Worm (Caenorhabditis elegans): ENCODE measurements around the gene F22F4.5.
A peak's percentile ranks its signal among the peaks of the same experiment; 100 is the strongest.

The F22F4.5 gene

DNA sequence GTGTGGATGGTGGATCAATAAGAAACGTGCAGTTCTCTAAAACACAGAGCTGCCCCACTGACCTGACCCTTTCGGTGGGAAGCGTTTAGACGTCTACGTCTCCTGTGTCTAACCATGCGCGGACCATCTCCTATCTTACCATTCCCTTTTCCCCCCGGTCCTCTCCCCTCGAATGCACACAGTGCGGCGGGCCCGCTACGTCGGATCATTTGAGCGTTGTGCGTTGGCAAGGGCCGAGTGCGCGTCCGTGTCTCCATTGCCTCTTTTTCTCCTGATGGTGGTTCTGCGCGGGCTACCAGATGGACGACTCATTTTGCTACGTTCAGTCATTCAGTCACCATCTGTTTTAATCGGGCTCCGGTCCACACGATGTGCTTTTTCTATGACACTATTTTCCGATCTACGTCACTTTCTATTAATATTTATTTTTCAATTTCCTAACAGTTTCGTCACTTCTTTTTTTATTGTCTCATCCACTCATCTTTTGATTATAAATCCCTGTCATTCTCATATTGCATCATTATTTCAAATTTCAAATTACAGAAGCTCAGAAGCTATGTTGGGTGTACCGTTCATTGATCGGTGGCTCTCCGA is 3.0 kb upstream of the F22F4.5 start, which contains the start of gene inx-3:
inx-3 (plus strand) TSS at position 544 of the 594 bp plus-strand sequence.
- TF ChIP-seq tab-1 (GFP tag; IDR thresholded peaks at IDR 0.05), result peak; percentile 53; the same call in 1 of the 2 replicates
- TF ChIP-seq ref-1 (GFP tag; conservative IDR thresholded peaks at IDR 0.05), result no peak
- TF ChIP-seq T22C8.4 (GFP tag; IDR thresholded peaks at IDR 0.05), result 0 out of 2 replicates have a peak, but pooled peaks have one; percentile 3
- 0 out of 2 replicates have a peak, but pooled peaks have one; percentile 55 for TF ChIP-seq ztf-23 (GFP tag; IDR thresholded peaks at IDR 0.05)
- 0 out of 2 replicates have a peak, but pooled peaks have one; percentile 4 for TF ChIP-seq flt-1 (GFP tag; IDR thresholded peaks at IDR 0.05)

- TF ChIP-seq ref-1 (GFP tag; conservative IDR thresholded peaks at IDR 0.05) (no peak), ztf-29 (GFP tag; IDR thresholded peaks at IDR 0.05) (no peak), T22C8.4 (GFP tag; IDR thresholded peaks at IDR 0.05) (no peak), ztf-23 (GFP tag; IDR thresholded peaks at IDR 0.05) (no peak), klf-2 (GFP tag; conservative IDR thresholded peaks at IDR 0.05) (no peak), med-1 (GFP tag; optimal IDR thresholded peaks at IDR 0.05; ENCODE audit: insufficient read depth) (no peak), tab-1 (GFP tag; IDR thresholded peaks at IDR 0.05) (no peak), flt-1 (GFP tag; IDR thresholded peaks at IDR 0.05) (no peak), cog-1 (tag; optimal IDR thresholded peaks at IDR 0.05) (no peak)
Observed at ce11 chrX:5994004-5994403, 1.3 kb upstream of the F22F4.5 start.

- no peak for TF ChIP-seq flt-1 (GFP tag; IDR thresholded peaks at IDR 0.05)
- no peak for TF ChIP-seq tab-1 (GFP tag; IDR thresholded peaks at IDR 0.05)
- TF ChIP-seq ztf-23 (GFP tag; IDR thresholded peaks at IDR 0.05), result no peak
- no peak for TF ChIP-seq ztf-29 (GFP tag; IDR thresholded peaks at IDR 0.05)
- no peak for TF ChIP-seq cog-1 (tag; optimal IDR thresholded peaks at IDR 0.05)
- no peak for TF ChIP-seq klf-2 (GFP tag; conservative IDR thresholded peaks at IDR 0.05)
- TF ChIP-seq T22C8.4 (GFP tag; IDR thresholded peaks at IDR 0.05), result no peak
- TF ChIP-seq med-1 (GFP tag; optimal IDR thresholded peaks at IDR 0.05; ENCODE audit: insufficient read depth), result no peak
- TF ChIP-seq ref-1 (GFP tag; conservative IDR thresholded peaks at IDR 0.05), result no peak
Observed at ce11 chrX:5987910-5988309, 4.8 kb downstream of the F22F4.5 start.

ce11 chrX:5985720-5986119 is 7.0 kb downstream of the F22F4.5 start:
- TF ChIP-seq tab-1 (GFP tag; IDR thresholded peaks at IDR 0.05) (no peak), med-1 (GFP tag; optimal IDR thresholded peaks at IDR 0.05; ENCODE audit: insufficient read depth) (no peak), T22C8.4 (GFP tag; IDR thresholded peaks at IDR 0.05) (no peak), ref-1 (GFP tag; conservative IDR thresholded peaks at IDR 0.05) (no peak), flt-1 (GFP tag; IDR thresholded peaks at IDR 0.05) (no peak), ztf-29 (GFP tag; IDR thresholded peaks at IDR 0.05) (no peak), ztf-23 (GFP tag; IDR thresholded peaks at IDR 0.05) (no peak), cog-1 (tag; optimal IDR thresholded peaks at IDR 0.05) (no peak), klf-2 (GFP tag; conservative IDR thresholded peaks at IDR 0.05) (no peak)

DNA sequence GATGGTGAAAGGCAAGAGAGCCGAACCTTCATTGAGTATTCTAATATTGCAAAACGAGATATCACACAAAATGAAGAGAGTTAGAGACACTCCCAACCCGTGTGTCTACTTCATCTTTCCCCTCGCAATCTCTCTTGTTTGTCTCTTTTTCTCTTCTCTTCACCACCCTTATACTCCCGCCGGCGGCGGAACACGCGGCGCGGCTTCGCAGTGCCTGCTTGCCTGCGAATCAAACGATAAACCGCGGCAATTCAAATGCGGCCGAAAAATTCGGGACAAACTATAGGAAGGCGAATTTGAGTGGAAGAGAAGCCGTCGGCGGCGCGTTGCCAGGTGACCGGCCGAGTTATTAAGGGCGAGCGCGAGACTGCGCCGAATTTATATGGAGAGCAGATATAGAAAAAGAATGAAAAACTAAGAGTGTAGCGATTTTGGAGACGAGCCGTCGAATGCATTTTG is 8.1 kb downstream of the F22F4.5 start, which contains the start of gene klp-13:
klp-13 (plus strand) TSS at position 409 of the 459 bp plus-strand sequence.
- TF ChIP-seq klf-2 (GFP tag; conservative IDR thresholded peaks at IDR 0.05) (no peak), tab-1 (GFP tag; IDR thresholded peaks at IDR 0.05) (no peak), ref-1 (GFP tag; conservative IDR thresholded peaks at IDR 0.05) (0 out of 2 replicates have a peak, but pooled peaks have one; percentile 9), med-1 (GFP tag; optimal IDR thresholded peaks at IDR 0.05; ENCODE audit: insufficient read depth) (no peak), flt-1 (GFP tag; IDR thresholded peaks at IDR 0.05) (peak; percentile 41; the same call in 1 of the 2 replicates), cog-1 (tag; optimal IDR thresholded peaks at IDR 0.05) (peak; percentile 91), ztf-23 (GFP tag; IDR thresholded peaks at IDR 0.05) (peak; percentile 54; the same call in 1 of the 2 replicates), T22C8.4 (GFP tag; IDR thresholded peaks at IDR 0.05) (no peak), ztf-29 (GFP tag; IDR thresholded peaks at IDR 0.05) (peak; percentile 62; the same call in 1 of the 2 replicates)

ce11 chrX:5983267-5983666 is 9.4 kb downstream of the F22F4.5 start:
- TF ChIP-seq ztf-29 (GFP tag; IDR thresholded peaks at IDR 0.05) (no peak), cog-1 (tag; optimal IDR thresholded peaks at IDR 0.05) (no peak), klf-2 (GFP tag; conservative IDR thresholded peaks at IDR 0.05) (no peak), med-1 (GFP tag; optimal IDR thresholded peaks at IDR 0.05; ENCODE audit: insufficient read depth) (no peak), T22C8.4 (GFP tag; IDR thresholded peaks at IDR 0.05) (no peak), ztf-23 (GFP tag; IDR thresholded peaks at IDR 0.05) (no peak), flt-1 (GFP tag; IDR thresholded peaks at IDR 0.05) (no peak), tab-1 (GFP tag; IDR thresholded peaks at IDR 0.05) (no peak), ref-1 (GFP tag; conservative IDR thresholded peaks at IDR 0.05) (no peak)

DNA sequence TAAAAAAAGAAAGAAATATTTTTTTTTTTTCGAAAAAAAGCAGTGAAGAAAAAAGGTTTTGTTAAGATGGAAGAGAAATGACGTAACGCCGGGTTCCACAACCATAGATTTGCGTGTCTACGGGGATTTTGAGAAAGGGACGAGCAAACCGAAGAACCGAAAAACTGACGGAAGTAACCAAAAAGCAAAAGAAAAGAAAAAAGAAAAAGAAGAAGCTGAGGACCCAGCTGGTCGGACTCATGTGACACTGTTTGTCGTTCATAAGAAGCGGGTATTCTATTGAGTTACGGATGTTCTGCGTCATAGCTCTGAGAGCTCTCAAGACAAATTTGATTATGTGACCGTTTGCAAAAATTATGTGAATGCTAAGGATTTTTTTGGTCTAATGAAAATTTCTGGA is 9.9 kb downstream of the F22F4.5 start:
- TF ChIP-seq ztf-29 (GFP tag; IDR thresholded peaks at IDR 0.05), result no peak
- TF ChIP-seq tab-1 (GFP tag; IDR thresholded peaks at IDR 0.05), result no peak
- TF ChIP-seq cog-1 (tag; optimal IDR thresholded peaks at IDR 0.05), result no peak
- TF ChIP-seq klf-2 (GFP tag; conservative IDR thresholded peaks at IDR 0.05), result no peak
- TF ChIP-seq flt-1 (GFP tag; IDR thresholded peaks at IDR 0.05), result no peak
- TF ChIP-seq ref-1 (GFP tag; conservative IDR thresholded peaks at IDR 0.05), result no peak
- no peak for TF ChIP-seq ztf-23 (GFP tag; IDR thresholded peaks at IDR 0.05)
- no peak for TF ChIP-seq med-1 (GFP tag; optimal IDR thresholded peaks at IDR 0.05; ENCODE audit: insufficient read depth)
- no peak for TF ChIP-seq T22C8.4 (GFP tag; IDR thresholded peaks at IDR 0.05)

ce11 chrX:5981698-5982097 is 11.0 kb downstream of the F22F4.5 start:
- TF ChIP-seq ztf-29 (GFP tag; IDR thresholded peaks at IDR 0.05) (no peak), med-1 (GFP tag; optimal IDR thresholded peaks at IDR 0.05; ENCODE audit: insufficient read depth) (no peak), cog-1 (tag; optimal IDR thresholded peaks at IDR 0.05) (no peak), flt-1 (GFP tag; IDR thresholded peaks at IDR 0.05) (no peak)

ce11 chrX:5977754-5978153 is 14.9 kb downstream of the F22F4.5 start, which contains the start of gene kin-2:
Gene kin-2, minus strand, starts transcription at chrX:5977854.
- TF ChIP-seq T22C8.4 (GFP tag; IDR thresholded peaks at IDR 0.05) (no peak), ztf-29 (GFP tag; IDR thresholded peaks at IDR 0.05) (no peak), flt-1 (GFP tag; IDR thresholded peaks at IDR 0.05) (no peak), med-1 (GFP tag; optimal IDR thresholded peaks at IDR 0.05; ENCODE audit: insufficient read depth) (no peak)
